Worm (Caenorhabditis elegans): ENCODE results near the gene H40L08.2.

- TF ChIP-seq ama-1 (optimal IDR thresholded peaks at IDR 0.05) (no peak), hnd-1 (tag; optimal IDR thresholded peaks at IDR 0.05) (no peak), hmbx-1 (tag; optimal IDR thresholded peaks at IDR 0.05) (no peak), sea-1 (GFP tag; conservative IDR thresholded peaks at IDR 0.05) (no peak)
Observed at ce11 chrX:15057900-15058299, 19.6 kb downstream of the H40L08.2 start.
